Worm (Caenorhabditis elegans): Measurements from ENCODE around the gene col-94.

DNA sequence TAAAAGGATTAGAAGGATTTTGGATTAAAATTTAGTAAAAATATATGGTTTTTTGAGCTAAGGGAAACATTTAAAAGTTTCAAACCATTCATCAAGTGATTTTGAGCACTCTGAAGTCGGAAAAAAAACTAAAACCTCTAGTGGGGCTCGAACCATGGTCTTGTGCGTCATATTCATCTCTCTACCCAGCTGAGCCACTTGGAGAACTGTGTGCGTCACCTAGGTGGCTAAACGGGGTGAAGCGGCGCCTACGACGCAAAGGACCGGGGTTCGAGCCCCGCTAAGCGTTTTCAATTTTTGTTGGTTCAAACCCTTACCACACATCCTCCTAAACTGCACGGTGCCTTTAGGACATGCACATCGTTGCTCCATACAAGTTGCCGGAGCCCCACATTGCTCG lies 27.3 kb downstream of the col-94 start:
- TF ChIP-seq aly-2 (tag; optimal IDR thresholded peaks at IDR 0.05) (no peak), ztf-11 (tag; optimal IDR thresholded peaks at IDR 0.05) (no peak), fos-1 (tag; optimal IDR thresholded peaks at IDR 0.05) (no peak), unc-62 (GFP tag; optimal IDR thresholded peaks at IDR 0.05 in 1 of 2) (no peak), unc-62 (tag; optimal IDR thresholded peaks at IDR 0.05) (no peak), nhr-77 (tag; optimal IDR thresholded peaks at IDR 0.05) (no peak), ZK546.5 (tag; optimal IDR thresholded peaks at IDR 0.05) (no peak)
